Fruit fly (Drosophila melanogaster) whole organism, embryonic: Measurements from ENCODE around the gene Gclm.

Experiments
- CG10147 ChIP-seq: fragments of 200-800 bp; sonication (Bioruptor generic); optimal IDR thresholded peaks from 2 replicates; lab custom pipeline; 2019; ENCODE audit warnings: missing biosample characterization, mild to moderate bottlenecking, missing genetic modification characterization, moderate library complexity
- CG10321 ChIP-seq: fragments of 200-800 bp; sonication (Bioruptor generic); IDR thresholded peaks from 2 replicates; pipeline ENCODE4 v1.3.6; 2022; ENCODE audit warnings: missing biosample characterization, missing genetic modification characterization
- CG10654 ChIP-seq: fragments of 200-800 bp; sonication (Bioruptor generic); optimal IDR thresholded peaks from 2 replicates; lab custom pipeline; 2016; ENCODE audit warnings: missing biosample characterization, missing genetic modification characterization
- CG11456 ChIP-seq: fragments of 200-800 bp; sonication (Bioruptor generic); IDR thresholded peaks from 3 replicates; pipeline ENCODE4 v1.3.6; 2022; ENCODE audit warnings: missing biosample characterization, missing genetic modification characterization
- CG13287 ChIP-seq: fragments of 200-800 bp; sonication (Bioruptor generic); IDR thresholded peaks from 2 replicates; pipeline ENCODE4 v1.3.6; 2022; ENCODE audit warnings: missing biosample characterization, missing genetic modification characterization; ENCODE audit not compliant: partially characterized antibody
- CG13775 ChIP-seq: fragments of 200-800 bp; sonication (Bioruptor generic); optimal IDR thresholded peaks from 3 replicates; lab custom pipeline; 2017; ENCODE audit warnings: missing biosample characterization, mild to moderate bottlenecking, missing genetic modification characterization
- CG14667 ChIP-seq: fragments of 200-800 bp; sonication (Bioruptor generic); IDR thresholded peaks from 2 replicates; pipeline ENCODE4 v1.3.6; 2022; ENCODE audit warnings: missing biosample characterization, missing genetic modification characterization
- CG15514 ChIP-seq: fragments of 200-800 bp; sonication (Bioruptor generic); optimal IDR thresholded peaks from 3 replicates; lab custom pipeline; 2017; ENCODE audit warnings: missing biosample characterization, missing genetic modification characterization, mild to moderate bottlenecking, moderate library complexity, missing genetic modification reagents
- CG16863 ChIP-seq: fragments of 200-800 bp; sonication (Bioruptor generic); optimal IDR thresholded peaks from 3 replicates; lab custom pipeline; 2016; ENCODE audit warnings: missing biosample characterization, missing genetic modification characterization
- CG18619 ChIP-seq: fragments of 200-800 bp; sonication (Bioruptor generic); optimal IDR thresholded peaks from 3 replicates; lab custom pipeline; 2017; ENCODE audit warnings: missing biosample characterization, mild to moderate bottlenecking, missing genetic modification characterization
- CG30020 ChIP-seq: fragments of 200-800 bp; optimal IDR thresholded peaks from 2 replicates; lab custom pipeline; 2019; ENCODE audit warnings: missing biosample characterization, mild to moderate bottlenecking, missing genetic modification characterization, moderate library complexity
- CG31365 ChIP-seq: fragments of 200-800 bp; sonication (Bioruptor generic); optimal IDR thresholded peaks from 2 replicates; lab custom pipeline; 2018; ENCODE audit warnings: missing biosample characterization, mild to moderate bottlenecking, missing genetic modification characterization
- CG32767 ChIP-seq: fragments of 200-800 bp; sonication (Bioruptor generic); IDR thresholded peaks from 2 replicates; pipeline ENCODE4 v1.3.6; 2022; ENCODE audit warnings: missing biosample characterization, missing genetic modification characterization
- CG3726 ChIP-seq: fragments of 200-800 bp; sonication (Bioruptor generic); IDR thresholded peaks from 3 replicates; pipeline ENCODE4, ENCODE4 v1.3.6; 2022; ENCODE audit warnings: missing biosample characterization, missing genetic modification characterization
- CG4424 ChIP-seq: fragments of 200-800 bp; sonication (Bioruptor generic); optimal IDR thresholded peaks from 3 replicates; lab custom pipeline; 2016; ENCODE audit warnings: missing biosample characterization, missing genetic modification characterization
- CG8944 ChIP-seq: fragments of 200-800 bp; sonication (Bioruptor generic); optimal IDR thresholded peaks from 3 replicates; lab custom pipeline; 2016; ENCODE audit warnings: missing biosample characterization, missing genetic modification characterization
- CG9876 ChIP-seq: fragments of 200-800 bp; sonication (Bioruptor generic); optimal IDR thresholded peaks from 2 replicates; lab custom pipeline; 2016; ENCODE audit warnings: missing biosample characterization, missing genetic modification characterization
- CkIIα-i1 ChIP-seq: fragments of 200-800 bp; sonication (Bioruptor generic); IDR thresholded peaks from 2 replicates; pipeline ENCODE4 v1.3.6; 2022; ENCODE audit warnings: missing biosample characterization, missing genetic modification characterization
- Dfd ChIP-seq, 2 experiments: fragments of >200 bp; optimal IDR thresholded peaks; 2 replicates each; lab custom pipeline; 2017; ENCODE audit warnings: missing biosample characterization in 2 of 2, missing genetic modification characterization in 2 of 2
- Dip3 ChIP-seq: fragments of 200-800 bp; sonication (Bioruptor generic); optimal IDR thresholded peaks from 3 replicates; lab custom pipeline; 2016; ENCODE audit warnings: missing biosample characterization, missing genetic modification characterization
- ERR ChIP-seq: fragments of 200-800 bp; sonication (Bioruptor generic); optimal IDR thresholded peaks from 2 replicates; lab custom pipeline; 2016; ENCODE audit warnings: missing biosample characterization, missing genetic modification characterization
- Eip74EF ChIP-seq, 2 experiments: fragments of 200-800 bp in 1 of 2; fragments of >200 bp in 1 of 2; sonication (Bioruptor generic) in 1 of 2; optimal IDR thresholded peaks; 2 replicates each; lab custom pipeline; 2017 to 2019; ENCODE audit warnings: missing biosample characterization in 2 of 2, missing genetic modification characterization in 2 of 2, mild to moderate bottlenecking in 1 of 2, moderate library complexity in 1 of 2
- Fer1 ChIP-seq: fragments of 200-800 bp; sonication (Bioruptor generic); optimal IDR thresholded peaks from 2 replicates; lab custom pipeline; 2017; ENCODE audit warnings: missing biosample characterization, mild to moderate bottlenecking, missing genetic modification characterization
- Hr39 ChIP-seq: fragments of >200 bp; optimal IDR thresholded peaks from 2 replicates; lab custom pipeline; 2017
- Hr51 ChIP-seq, 2 experiments: fragments of 200-800 bp; sonication (Bioruptor generic); optimal IDR thresholded peaks; 2 replicates in 1 of 2; 3 replicates in 1 of 2; lab custom pipeline; 2016 to 2018; ENCODE audit warnings: missing biosample characterization in 2 of 2, missing genetic modification characterization in 2 of 2, mild to moderate bottlenecking in 1 of 2, moderate library complexity in 1 of 2
- Hr78 ChIP-seq, 2 experiments: fragments of 200-800 bp in 1 of 2; fragments of >200 bp in 1 of 2; sonication (Bioruptor generic) in 1 of 2; optimal IDR thresholded peaks; 2 replicates each; lab custom pipeline; 2017 to 2019; ENCODE audit warnings: missing biosample characterization in 2 of 2, missing genetic modification characterization in 2 of 2, mild to moderate bottlenecking in 1 of 2, moderate library complexity in 1 of 2
- Hsf ChIP-seq: fragments of 200-800 bp; sonication (Bioruptor generic); optimal IDR thresholded peaks from 3 replicates; lab custom pipeline; 2016; ENCODE audit warnings: missing biosample characterization, missing genetic modification characterization
- Jarid2 ChIP-seq: fragments of 200-800 bp; sonication (Bioruptor generic); optimal IDR thresholded peaks from 3 replicates; lab custom pipeline; 2017; ENCODE audit warnings: mild to moderate bottlenecking, missing biosample characterization, missing genetic modification reagents, missing genetic modification characterization
- MESR4 ChIP-seq: fragments of 200-800 bp; sonication (Bioruptor generic); optimal IDR thresholded peaks from 2 replicates; lab custom pipeline; 2018; ENCODE audit warnings: missing biosample characterization, mild to moderate bottlenecking, missing genetic modification characterization, moderate library complexity
- Oli ChIP-seq: fragments of 200-800 bp; sonication (Bioruptor generic); optimal IDR thresholded peaks from 2 replicates; lab custom pipeline; 2018; ENCODE audit warnings: missing biosample characterization, mild to moderate bottlenecking, missing genetic modification characterization, moderate library complexity
- Rx ChIP-seq: fragments of 200-800 bp; sonication (Bioruptor generic); IDR thresholded peaks from 2 replicates; pipeline ENCODE4 v1.3.6; 2022; ENCODE audit warnings: missing biosample characterization, missing genetic modification characterization
- Side ChIP-seq: fragments of 200-800 bp; sonication (Bioruptor generic); optimal IDR thresholded peaks from 2 replicates; lab custom pipeline; 2016; ENCODE audit warnings: missing biosample characterization, missing genetic modification characterization
- Ssrp ChIP-seq: fragments of 200-800 bp; sonication (Bioruptor generic); optimal IDR thresholded peaks from 2 replicates; lab custom pipeline; 2018; ENCODE audit warnings: missing biosample characterization, mild to moderate bottlenecking, missing genetic modification characterization, moderate library complexity
- Vsx1 ChIP-seq: fragments of 200-800 bp; sonication (Bioruptor generic); optimal IDR thresholded peaks from 2 replicates; lab custom pipeline; 2017; ENCODE audit warnings: missing biosample characterization, mild to moderate bottlenecking, missing genetic modification characterization, missing genetic modification reagents
- cad ChIP-seq: fragments of >200 bp; optimal IDR thresholded peaks from 2 replicates; lab custom pipeline; 2017; ENCODE audit warnings: missing biosample characterization, missing genetic modification characterization
- disco-r ChIP-seq: fragments of 200-800 bp; sonication (Bioruptor generic); optimal IDR thresholded peaks from 2 replicates; lab custom pipeline; 2016; ENCODE audit warnings: missing biosample characterization, missing genetic modification characterization
- ems ChIP-seq: fragments of 200-800 bp; sonication (Bioruptor generic); optimal IDR thresholded peaks from 3 replicates; lab custom pipeline; 2016; ENCODE audit warnings: missing biosample characterization, missing genetic modification characterization
- gce ChIP-seq: fragments of 200-800 bp; sonication (Bioruptor generic); IDR thresholded peaks from 3 replicates; pipeline ENCODE4 v1.3.6; 2022; ENCODE audit warnings: missing biosample characterization, missing genetic modification characterization
- h ChIP-seq: fragments of >200 bp; optimal IDR thresholded peaks from 2 replicates; lab custom pipeline; 2017
- insv ChIP-seq, 2 experiments: fragments of 200-800 bp; sonication (Bioruptor generic); optimal IDR thresholded peaks; 3 replicates each; lab custom pipeline; 2016 to 2018; ENCODE audit warnings: missing biosample characterization in 2 of 2, missing genetic modification characterization in 2 of 2
- mld ChIP-seq: fragments of 200-800 bp; sonication (Bioruptor generic); IDR thresholded peaks from 3 replicates; pipeline ENCODE4 v1.3.6; 2022; ENCODE audit warnings: missing biosample characterization, missing genetic modification characterization; ENCODE audit not compliant: partially characterized antibody
- nmo ChIP-seq: fragments of 200-800 bp; sonication (Bioruptor generic); optimal IDR thresholded peaks from 2 replicates; lab custom pipeline; 2018; ENCODE audit warnings: missing biosample characterization, mild to moderate bottlenecking, missing genetic modification characterization, moderate library complexity
- pum ChIP-seq: fragments of 200-800 bp; sonication (Bioruptor generic); optimal IDR thresholded peaks from 2 replicates; lab custom pipeline; 2016; ENCODE audit warnings: missing biosample characterization, missing genetic modification characterization
- salm ChIP-seq: fragments of 200-800 bp; sonication (Bioruptor generic); optimal IDR thresholded peaks from 2 replicates; lab custom pipeline; 2018; ENCODE audit warnings: missing biosample characterization, mild to moderate bottlenecking, missing genetic modification characterization
- sc ChIP-seq, 3 experiments: fragments of >200 bp in 2 of 3; fragments of 200-800 bp in 1 of 3; sonication (Bioruptor generic) in 1 of 3; optimal IDR thresholded peaks; 2 replicates in 2 of 3; 3 replicates in 1 of 3; lab custom pipeline; 2017; ENCODE audit warnings: mild to moderate bottlenecking in 1 of 3, missing biosample characterization in 1 of 3, missing genetic modification characterization in 1 of 3, missing genetic modification reagents in 1 of 3
- sens ChIP-seq: fragments of 200-800 bp; sonication (Bioruptor generic); peaks from one replicate; lab custom pipeline; 2016; ENCODE audit warnings: missing biosample characterization, missing genetic modification characterization
- sna ChIP-seq: fragments of 200-800 bp; sonication (Bioruptor generic); IDR thresholded peaks from 2 replicates; pipeline ENCODE4 v1.3.6; 2022; ENCODE audit warnings: missing biosample characterization, missing genetic modification characterization; ENCODE audit not compliant: partially characterized antibody
- sr ChIP-seq: fragments of 200-800 bp; sonication (Bioruptor generic); IDR thresholded peaks from 3 replicates; pipeline ENCODE4 v1.3.6; 2022; ENCODE audit warnings: missing biosample characterization, missing genetic modification characterization
- tgo ChIP-seq: fragments of 200-800 bp; sonication (Bioruptor generic); IDR thresholded peaks from 3 replicates; pipeline ENCODE4 v1.3.6; 2022; ENCODE audit warnings: missing biosample characterization, missing genetic modification characterization
- tup ChIP-seq: fragments of 200-800 bp; sonication (Bioruptor generic); optimal IDR thresholded peaks from 2 replicates; lab custom pipeline; 2016; ENCODE audit warnings: missing biosample characterization, mild to moderate bottlenecking, missing genetic modification characterization, moderate library complexity
- zfh2 ChIP-seq: fragments of 200-800 bp; sonication (Bioruptor generic); optimal IDR thresholded peaks from 2 replicates; lab custom pipeline; 2016; ENCODE audit warnings: missing biosample characterization, missing genetic modification characterization

Gclm gene

dm6 chr3R:22673528-22673959 lies 12.8 kb downstream of the Gclm start (continued):
- peak; percentile 88 for TF ChIP-seq CG13775 (GFP tag; lab: Kevin White, UChicago)
- peak in 1 of 2 experiments; percentile 71 for TF ChIP-seq Hr51 (GFP tag; optimal IDR thresholded peaks at IDR 0.05; lab: Kevin White, UChicago)
- no peak for TF ChIP-seq mld (GFP tag; lab: Robert Waterston, UW)
- no peak for TF ChIP-seq Hr39
- no peak for TF ChIP-seq Dip3 (GFP tag; lab: Kevin White, UChicago)
- no peak for TF ChIP-seq zfh2
- peak; percentile 60 for TF ChIP-seq ems (GFP tag; lab: Kevin White, UChicago)
- no peak for TF ChIP-seq cad (GFP tag; lab: Kevin White, UChicago)
- TF ChIP-seq Hsf (GFP tag; lab: Kevin White, UChicago), result peak; percentile 75
- TF ChIP-seq CG13287 (GFP tag; lab: Robert Waterston, UW), result no peak
- TF ChIP-seq CG30020 (tag; lab: Kevin White, UChicago), result peak; percentile 35
- no peak for TF ChIP-seq sr (GFP tag; lab: Robert Waterston, UW)
- TF ChIP-seq Ssrp (tag; lab: Kevin White, UChicago), result peak; percentile 70
- peak; percentile 5 for TF ChIP-seq Jarid2
- no peak for TF ChIP-seq CG15514
- TF ChIP-seq Vsx1 (GFP tag; lab: Kevin White, UChicago), result peak; percentile 33
- no peak for TF ChIP-seq CG10321
- TF ChIP-seq ERR, result peak; percentile 20
- no peak for TF ChIP-seq Rx
- peak; percentile 68 for TF ChIP-seq CG8944 (GFP tag; lab: Kevin White, UChicago)
- peak; percentile 51 for TF ChIP-seq CG18619 (GFP tag; lab: Kevin White, UChicago)
- TF ChIP-seq CG14667 (GFP tag; lab: Robert Waterston, UW), result no peak
- TF ChIP-seq CG10654 (GFP tag; lab: Kevin White, UChicago), result peak; percentile 53
- no peak for TF ChIP-seq salm
- no peak for TF ChIP-seq tup (GFP tag; lab: Kevin White, UChicago)
- TF ChIP-seq CG16863 (GFP tag; lab: Kevin White, UChicago), result peak; percentile 73
- no peak for TF ChIP-seq h (lab: Kevin White, UChicago)
- TF ChIP-seq insv (GFP tag; optimal IDR thresholded peaks at IDR 0.05; lab: Kevin White, UChicago), result no peak
- TF ChIP-seq CG32767 (GFP tag; lab: Robert Waterston, UW), result 0 out of 2 replicates have a peak, but pooled peaks have one; percentile 19
- peak; percentile 80 for TF ChIP-seq CG4424 (GFP tag; lab: Kevin White, UChicago)
- TF ChIP-seq Hr78 (GFP tag; optimal IDR thresholded peaks at IDR 0.05; lab: Kevin White, UChicago), result no peak
- peak; percentile 55 for TF ChIP-seq CG10147 (GFP tag; lab: Kevin White, UChicago)
- TF ChIP-seq Oli (tag; lab: Kevin White, UChicago), result peak; percentile 77
- peak; percentile 84 for TF ChIP-seq nmo (GFP tag; lab: Kevin White, UChicago)
- TF ChIP-seq Fer1 (GFP tag; lab: Kevin White, UChicago), result peak; percentile 55
- TF ChIP-seq gce (GFP tag; lab: Robert Waterston, UW), result no peak
- no peak for TF ChIP-seq sna (GFP tag; lab: Robert Waterston, UW)
- peak; percentile 32; the same call in 1 of the 3 replicates for TF ChIP-seq tgo (GFP tag; lab: Robert Waterston, UW)
- no peak for TF ChIP-seq Dfd (GFP tag; optimal IDR thresholded peaks at IDR 0.05; lab: Kevin White, UChicago)
- peak; percentile 42 for TF ChIP-seq CG9876 (GFP tag; lab: Kevin White, UChicago)
- no peak for TF ChIP-seq CG3726
- no peak for TF ChIP-seq CG31365 (tag; lab: Kevin White, UChicago)
- TF ChIP-seq disco-r (GFP tag; lab: Kevin White, UChicago), result peak; percentile 60
- TF ChIP-seq CkIIα-i1 (GFP tag; lab: Robert Waterston, UW), result no peak
- no peak for TF ChIP-seq MESR4
- no peak for TF ChIP-seq sc (optimal IDR thresholded peaks at IDR 0.05; lab: Kevin White, UChicago)
- peak; percentile 75 for TF ChIP-seq sc (GFP tag; optimal IDR thresholded peaks at IDR 0.05; lab: Kevin White, UChicago)
- TF ChIP-seq pum (GFP tag; lab: Kevin White, UChicago), result peak; percentile 80
- no peak for TF ChIP-seq CG11456
- TF ChIP-seq Eip74EF (GFP tag; optimal IDR thresholded peaks at IDR 0.05; lab: Kevin White, UChicago), result peak in 1 of 2 experiments; percentile 36
- peak; percentile 79 for TF ChIP-seq Side
- peak; percentile 98 for TF ChIP-seq sens (GFP tag; lab: Kevin White, UChicago)
